Worm (Caenorhabditis elegans) whole organism, L4 larva: ENCODE data around the gene C03F11.2.

ENCODE experiments used
- F49E8.2 ChIP-seq: sonication (generic microtip); optimal IDR thresholded peaks from 2 replicates; lab custom pipeline; 2016; ENCODE audit warnings: missing compliant biosample characterization, mild to moderate bottlenecking, missing genetic modification characterization, borderline replicate concordance
- ama-1 ChIP-seq: fragments of 150-350 bp; optimal IDR thresholded peaks from 2 replicates; lab custom pipeline; 2014; ENCODE audit warnings: inconsistent platforms, mixed read lengths
- dmd-8 ChIP-seq: fragments of 200-800 bp; sonication (Bioruptor generic); IDR thresholded peaks from 2 replicates; pipeline ENCODE4 v1.3.6; 2022; ENCODE audit warnings: missing genetic modification characterization, missing compliant biosample characterization
- lir-3 ChIP-seq: sonication (generic microtip); optimal IDR thresholded peaks from 2 replicates; lab custom pipeline; 2016; ENCODE audit warnings: mild to moderate bottlenecking, missing genetic modification characterization, missing compliant biosample characterization
- nhr-11 ChIP-seq: fragments of 150-350 bp; optimal IDR thresholded peaks from 2 replicates; lab custom pipeline; 2014; ENCODE audit warnings: missing biosample characterization, missing genetic modification characterization
- nhr-237 ChIP-seq: sonication (generic microtip); optimal IDR thresholded peaks from 2 replicates; lab custom pipeline; 2017; ENCODE audit warnings: missing biosample characterization, missing genetic modification characterization
- skn-1 ChIP-seq: fragments of 150-350 bp; optimal IDR thresholded peaks from 2 replicates; lab custom pipeline; 2014; ENCODE audit warnings: missing biosample characterization, missing genetic modification characterization

DNA sequence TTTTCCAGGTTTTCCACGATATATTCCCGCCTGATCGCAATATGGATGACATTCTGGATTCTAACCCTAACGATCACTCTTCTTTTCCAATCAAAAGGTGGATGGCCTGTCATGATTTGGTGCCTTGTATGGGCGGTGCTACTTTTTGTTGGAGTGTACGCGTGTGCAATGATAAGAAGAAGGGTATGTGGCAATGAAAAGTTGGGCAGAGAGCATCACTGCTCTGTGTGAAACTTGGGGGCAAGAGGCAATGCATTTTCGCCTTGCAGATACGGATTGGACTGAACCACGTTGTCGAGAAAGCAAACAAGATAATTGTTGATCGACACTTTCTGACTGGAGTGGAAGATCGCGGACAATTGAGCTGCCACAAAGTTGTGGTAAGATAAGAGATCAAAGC, 50.9 kb downstream of the C03F11.2 start:
- TF ChIP-seq nhr-11 (tag; lab: Kevin White, UChicago) (no peak), lir-3 (tag; lab: Kevin White, UChicago) (no peak), F49E8.2 (tag; lab: Kevin White, UChicago) (no peak), ama-1 (lab: Kevin White, UChicago) (no peak), nhr-237 (tag; lab: Kevin White, UChicago) (no peak), dmd-8 (no peak), skn-1 (tag; lab: Kevin White, UChicago) (no peak)
